Worm (Caenorhabditis elegans) whole organism, L2 larva: ENCODE results near the gene let-711.
A peak's percentile ranks its signal among the peaks of the same experiment; 100 is the strongest.

ENCODE experiments used
- C34F6.9 ChIP-seq: fragments of 150-350 bp; optimal IDR thresholded peaks from 2 replicates; lab custom pipeline; 2014; ENCODE audit warnings: missing biosample characterization, missing genetic modification characterization
- F13H6.1 ChIP-seq: sonication (generic microtip); optimal IDR thresholded peaks from 2 replicates; lab custom pipeline; 2016; ENCODE audit warnings: missing genetic modification characterization, missing compliant biosample characterization
- Y55F3AM.14 ChIP-seq: fragments of 200-800 bp; sonication (Bioruptor generic); optimal IDR thresholded peaks from 2 replicates; lab custom pipeline; 2018; ENCODE audit warnings: mild to moderate bottlenecking, missing genetic modification characterization, missing compliant biosample characterization
- ama-1 ChIP-seq: fragments of 150-350 bp; optimal IDR thresholded peaks from 2 replicates; lab custom pipeline; 2018; ENCODE audit warnings: inconsistent platforms
- crh-2 ChIP-seq: sonication (generic microtip); optimal IDR thresholded peaks from 2 replicates; lab custom pipeline; 2017; ENCODE audit warnings: missing biosample characterization, missing genetic modification characterization
- dmd-4 ChIP-seq: sonication (generic microtip); optimal IDR thresholded peaks from 2 replicates; lab custom pipeline; 2017; ENCODE audit warnings: missing biosample characterization, missing genetic modification characterization
- elt-3 ChIP-seq: sonication (generic microtip); optimal IDR thresholded peaks from 2 replicates; lab custom pipeline; 2017; ENCODE audit warnings: missing biosample characterization, missing genetic modification characterization
- fos-1 ChIP-seq: fragments of 150-350 bp; optimal IDR thresholded peaks from 2 replicates; lab custom pipeline; 2014; ENCODE audit warnings: missing biosample characterization, missing genetic modification characterization
- gmeb-1 ChIP-seq: fragments of 150-350 bp; optimal IDR thresholded peaks from 2 replicates; lab custom pipeline; 2014; ENCODE audit warnings: missing biosample characterization, missing genetic modification characterization
- lin-11 ChIP-seq: fragments of 150-350 bp; sonication (generic microtip); optimal IDR thresholded peaks from 2 replicates; lab custom pipeline; 2014; ENCODE audit warnings: missing biosample characterization, missing genetic modification characterization, inconsistent platforms, mixed read lengths
- lin-13 ChIP-seq: fragments of 150-350 bp; optimal IDR thresholded peaks from 2 replicates; lab custom pipeline; 2014; ENCODE audit warnings: missing biosample characterization, missing genetic modification reagents, missing genetic modification characterization
- lsy-2 ChIP-seq, 2 experiments: fragments of 150-350 bp in 1 of 2; sonication (generic microtip) in 1 of 2; optimal IDR thresholded peaks; 2 replicates each; lab custom pipeline; 2014 to 2017; ENCODE audit warnings: missing biosample characterization in 2 of 2, missing genetic modification characterization in 2 of 2
- mab-5 ChIP-seq: fragments of 150-350 bp; optimal IDR thresholded peaks from 2 replicates; lab custom pipeline; 2014; ENCODE audit warnings: missing biosample characterization, missing genetic modification characterization
- mbf-1 ChIP-seq: sonication (generic microtip); optimal IDR thresholded peaks from 2 replicates; lab custom pipeline; 2017; ENCODE audit warnings: missing biosample characterization, missing genetic modification characterization
- mdl-1 ChIP-seq, 2 experiments: fragments of 150-350 bp in 1 of 2; sonication (generic microtip) in 1 of 2; optimal IDR thresholded peaks; 2 replicates each; lab custom pipeline; 2017; ENCODE audit warnings: missing biosample characterization in 2 of 2, missing genetic modification characterization in 2 of 2
- nhr-21 ChIP-seq: fragments of 150-350 bp; optimal IDR thresholded peaks from 2 replicates; lab custom pipeline; 2014; ENCODE audit warnings: missing biosample characterization, missing genetic modification characterization
- nhr-23 ChIP-seq: fragments of 150-350 bp; optimal IDR thresholded peaks from 2 replicates; lab custom pipeline; 2014; ENCODE audit warnings: missing biosample characterization, missing genetic modification reagents, missing genetic modification characterization
- nhr-25 ChIP-seq: fragments of 150-350 bp; sonication (generic microtip); optimal IDR thresholded peaks from 3 replicates; lab custom pipeline; 2014; ENCODE audit warnings: missing biosample characterization, missing genetic modification characterization
- nhr-77 ChIP-seq: fragments of 150-350 bp; optimal IDR thresholded peaks from 2 replicates; lab custom pipeline; 2014; ENCODE audit warnings: missing biosample characterization, missing genetic modification characterization
- peb-1 ChIP-seq: fragments of 150-350 bp; optimal IDR thresholded peaks from 2 replicates; lab custom pipeline; 2014; ENCODE audit warnings: missing biosample characterization, missing genetic modification characterization
- sem-4 ChIP-seq: fragments of 150-350 bp; optimal IDR thresholded peaks from 2 replicates; lab custom pipeline; 2014; ENCODE audit warnings: missing biosample characterization, missing genetic modification reagents, missing genetic modification characterization
- skn-1 ChIP-seq: sonication (generic microtip); optimal IDR thresholded peaks from 2 replicates; lab custom pipeline; 2017; ENCODE audit warnings: missing biosample characterization, missing genetic modification characterization
- sma-3 ChIP-seq: sonication (generic microtip); optimal IDR thresholded peaks from 2 replicates; lab custom pipeline; 2016; ENCODE audit warnings: missing genetic modification reagents, missing genetic modification characterization, missing compliant biosample characterization
- sma-9 ChIP-seq, 2 experiments: fragments of 150-350 bp in 1 of 2; sonication (generic microtip) in 1 of 2; optimal IDR thresholded peaks; 2 replicates each; lab custom pipeline; 2014 to 2016; ENCODE audit warnings: missing genetic modification characterization in 2 of 2, mild to moderate bottlenecking in 1 of 2, missing biosample characterization in 1 of 2, missing compliant biosample characterization in 1 of 2, missing genetic modification reagents in 1 of 2, moderate library complexity in 1 of 2
- zag-1 ChIP-seq: fragments of 150-350 bp; optimal IDR thresholded peaks from 2 replicates; lab custom pipeline; 2014; ENCODE audit warnings: missing biosample characterization, missing genetic modification characterization
- ztf-1 ChIP-seq: fragments of 200-800 bp; sonication (Bioruptor generic); conservative IDR thresholded peaks from 2 replicates; pipeline ENCODE4 v1.3.6; 2022; ENCODE audit warnings: missing genetic modification characterization, missing compliant biosample characterization
- ztf-11 ChIP-seq: sonication (generic microtip); optimal IDR thresholded peaks from 2 replicates; lab custom pipeline; 2017; ENCODE audit warnings: missing biosample characterization, missing genetic modification characterization
- ztf-4 ChIP-seq: fragments of 150-350 bp; optimal IDR thresholded peaks from 2 replicates; lab custom pipeline; 2014; ENCODE audit warnings: missing biosample characterization, missing genetic modification characterization

The let-711 gene

DNA sequence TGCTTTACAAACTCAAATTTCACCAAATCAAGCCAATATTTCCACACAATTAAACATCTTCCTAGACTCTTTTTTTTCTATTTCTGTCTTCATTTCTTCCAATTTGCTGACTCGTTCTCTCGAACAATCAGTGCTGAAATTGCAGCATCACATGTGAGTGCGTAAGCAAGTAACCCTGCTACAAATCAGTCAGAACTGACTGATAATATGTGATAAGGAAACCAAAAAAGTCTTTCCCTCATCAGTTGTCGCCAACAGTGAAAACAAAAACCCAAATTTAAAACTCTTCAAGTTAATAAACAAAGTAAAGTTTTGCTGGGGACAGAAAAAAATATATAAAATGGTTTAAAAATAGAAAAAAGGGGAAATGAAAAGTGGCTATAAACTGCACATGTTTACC lies 44.9 kb downstream of the let-711 start:
- TF ChIP-seq nhr-23 = no peak
- peak; percentile 37 for TF ChIP-seq gmeb-1
- no peak for TF ChIP-seq ztf-11 (tag; lab: Kevin White, UChicago)
- peak; percentile 90 for TF ChIP-seq fos-1 (tag; lab: Kevin White, UChicago)
- no peak for TF ChIP-seq peb-1 (tag; lab: Kevin White, UChicago)
- no peak for TF ChIP-seq ztf-4
- TF ChIP-seq nhr-25 (tag; lab: Kevin White, UChicago) = no peak

- TF ChIP-seq ztf-4 (no peak), skn-1 (tag; lab: Kevin White, UChicago) (no peak), lin-13 (GFP tag; lab: Kevin White, UChicago) (no peak), sma-3 (GFP tag; lab: Kevin White, UChicago) (no peak), crh-2 (tag; lab: Kevin White, UChicago) (no peak), mab-5 (tag; lab: Kevin White, UChicago) (no peak), mbf-1 (tag; lab: Kevin White, UChicago) (no peak), zag-1 (no peak), sma-9 (GFP tag; optimal IDR thresholded peaks at IDR 0.05; lab: Kevin White, UChicago) (no peak), sma-9 (tag; optimal IDR thresholded peaks at IDR 0.05; lab: Kevin White, UChicago) (no peak), fos-1 (tag; lab: Kevin White, UChicago) (peak; percentile 52), F13H6.1 (tag; lab: Kevin White, UChicago) (peak; percentile 42), mdl-1 (tag; optimal IDR thresholded peaks at IDR 0.05; lab: Kevin White, UChicago) (no peak), sem-4 (tag; lab: Kevin White, UChicago) (no peak)
Observed at ce11 chrIII:6992496-6992895, 46.0 kb downstream of the let-711 start.

DNA sequence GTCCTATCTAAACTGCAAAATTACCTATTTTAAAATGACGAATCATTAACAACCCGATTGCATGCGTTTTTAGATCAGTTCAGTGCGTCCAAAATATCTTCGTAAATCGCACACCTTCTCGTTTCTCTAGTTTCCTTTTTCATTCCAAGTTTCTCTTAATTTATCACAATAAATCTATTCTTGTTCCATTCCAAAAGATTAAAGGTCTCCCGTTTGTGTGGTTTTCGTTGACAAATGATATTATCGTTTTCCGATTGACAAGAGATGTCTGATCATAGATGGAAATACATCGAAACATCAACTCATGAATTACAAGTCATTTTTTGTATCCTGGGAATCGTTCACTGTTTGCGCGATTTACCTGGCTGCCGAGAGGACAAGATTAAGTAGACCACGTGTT lies 46.7 kb downstream of the let-711 start:
- no peak for TF ChIP-seq C34F6.9 (tag; lab: Kevin White, UChicago)
- no peak for TF ChIP-seq ama-1
- TF ChIP-seq Y55F3AM.14 (GFP tag; lab: Kevin White, UChicago) = no peak
- peak; percentile 32 for TF ChIP-seq sma-9 (GFP tag; optimal IDR thresholded peaks at IDR 0.05; lab: Kevin White, UChicago)
- TF ChIP-seq sma-9 (tag; optimal IDR thresholded peaks at IDR 0.05; lab: Kevin White, UChicago) = no peak
- no peak for TF ChIP-seq ztf-1
- TF ChIP-seq nhr-21 = peak; percentile 42

DNA sequence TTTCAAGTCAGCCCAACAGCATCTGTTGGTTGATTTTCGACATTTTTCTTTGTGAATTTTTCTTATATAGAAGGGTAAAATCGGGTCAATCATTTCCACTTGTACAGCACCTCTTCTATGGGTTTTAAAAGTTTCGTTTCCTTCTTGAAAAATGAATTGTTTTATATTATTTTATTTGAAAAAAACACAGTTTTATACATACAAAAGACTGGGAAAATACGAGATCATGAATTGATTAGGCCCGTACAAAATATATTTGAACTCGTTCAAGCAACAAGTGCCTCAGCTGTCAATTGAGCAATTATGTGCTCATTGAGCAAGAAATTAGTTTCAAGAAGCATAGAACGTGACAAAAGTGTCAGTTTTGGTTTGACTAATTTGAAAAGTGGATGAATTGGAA lies 55.6 kb downstream of the let-711 start:
- TF ChIP-seq nhr-23 (no peak), lin-11 (no peak), nhr-25 (tag; lab: Kevin White, UChicago) (no peak), nhr-77 (tag; lab: Kevin White, UChicago) (no peak), sma-9 (GFP tag; optimal IDR thresholded peaks at IDR 0.05; lab: Kevin White, UChicago) (no peak), sma-9 (tag; optimal IDR thresholded peaks at IDR 0.05; lab: Kevin White, UChicago) (no peak), ztf-4 (no peak), C34F6.9 (tag; lab: Kevin White, UChicago) (no peak), lsy-2 (tag; optimal IDR thresholded peaks at IDR 0.05; lab: Kevin White, UChicago) (no peak), skn-1 (tag; lab: Kevin White, UChicago) (no peak), sem-4 (tag; lab: Kevin White, UChicago) (no peak), dmd-4 (tag; lab: Kevin White, UChicago) (no peak), elt-3 (tag; lab: Kevin White, UChicago) (no peak)

DNA sequence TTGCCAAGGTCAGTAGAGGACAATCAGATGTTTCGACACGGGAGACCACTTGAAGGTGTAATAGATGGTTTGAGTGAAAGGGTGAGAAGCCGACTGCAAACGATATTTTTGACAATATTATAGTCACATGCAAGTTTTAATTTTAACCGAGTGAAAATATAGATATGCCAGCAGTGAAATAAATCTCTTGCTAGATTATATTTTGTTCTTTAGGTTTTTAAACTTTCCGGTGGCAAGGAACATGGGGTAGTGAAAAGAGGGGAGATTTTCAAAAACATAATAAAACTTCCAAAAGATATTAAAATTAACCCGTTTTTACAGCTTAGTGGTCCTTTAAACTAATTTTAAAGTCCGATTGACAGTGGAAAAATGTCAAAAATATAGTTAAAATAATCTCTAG lies 58.8 kb downstream of the let-711 start, which contains the start of gene C06E8.5:
C06E8.5 (minus strand) TSS at position 101 of the 400 bp plus-strand sequence.
- no peak for TF ChIP-seq nhr-23
- no peak for TF ChIP-seq elt-3 (tag; lab: Kevin White, UChicago)
- peak; percentile 23 for TF ChIP-seq nhr-25 (tag; lab: Kevin White, UChicago)
- no peak for TF ChIP-seq mab-5 (tag; lab: Kevin White, UChicago)
